Worm (Caenorhabditis elegans) whole organism, early embryonic: ENCODE data around the gene pks-1.

Experiments
- B0310.2 ChIP-seq: sonication (generic microtip); optimal IDR thresholded peaks from 2 replicates; lab custom pipeline; 2016; ENCODE audit warnings: mild to moderate bottlenecking, missing genetic modification characterization, missing compliant biosample characterization
- F13C5.2 ChIP-seq: sonication (generic microtip); optimal IDR thresholded peaks from 2 replicates; lab custom pipeline; 2017; ENCODE audit warnings: mild to moderate bottlenecking, missing genetic modification characterization, inconsistent platforms, missing compliant biosample characterization
- aly-1 ChIP-seq: sonication (generic microtip); optimal IDR thresholded peaks from 2 replicates; lab custom pipeline; 2016; ENCODE audit warnings: missing genetic modification characterization, missing compliant biosample characterization
- ama-1 ChIP-seq: fragments of 150-350 bp; optimal IDR thresholded peaks from 2 replicates; lab custom pipeline; 2014
- ceh-13 ChIP-seq: fragments of 200-800 bp; sonication (Bioruptor generic); optimal IDR thresholded peaks from 2 replicates; lab custom pipeline; 2018; ENCODE audit warnings: mild to moderate bottlenecking, missing genetic modification characterization, missing compliant biosample characterization
- ceh-36 ChIP-seq: sonication (generic microtip); optimal IDR thresholded peaks from 2 replicates; lab custom pipeline; 2016; ENCODE audit warnings: missing genetic modification characterization, inconsistent platforms, missing compliant biosample characterization
- ets-7 ChIP-seq: sonication (generic microtip); optimal IDR thresholded peaks from 2 replicates; lab custom pipeline; 2016; ENCODE audit warnings: missing genotype, missing genetic modification characterization, missing compliant biosample characterization
- flt-1 ChIP-seq: fragments of 200-800 bp; sonication (Bioruptor generic); IDR thresholded peaks from 2 replicates; pipeline ENCODE4 v1.3.6; 2022; ENCODE audit warnings: missing genetic modification characterization, missing compliant biosample characterization
- hmbx-1 ChIP-seq: sonication (generic microtip); optimal IDR thresholded peaks from 2 replicates; lab custom pipeline; 2016; ENCODE audit warnings: mild to moderate bottlenecking, missing genetic modification characterization, missing compliant biosample characterization
- hmg-4 ChIP-seq: fragments of 200-800 bp; sonication (Bioruptor generic); optimal IDR thresholded peaks from 2 replicates; lab custom pipeline; 2018; ENCODE audit warnings: mild to moderate bottlenecking, missing genetic modification characterization, missing compliant biosample characterization
- hnd-1 ChIP-seq: sonication (generic microtip); optimal IDR thresholded peaks from 2 replicates; lab custom pipeline; 2016; ENCODE audit warnings: missing genetic modification characterization, missing compliant biosample characterization
- pes-1 ChIP-seq: fragments of 200-800 bp; sonication (Bioruptor generic); IDR thresholded peaks from 2 replicates; pipeline ENCODE4 v1.3.6; 2022; ENCODE audit warnings: missing genetic modification reagents, missing genetic modification characterization, missing compliant biosample characterization
- scrt-1 ChIP-seq: fragments of 200-800 bp; sonication (Bioruptor generic); IDR thresholded peaks from 2 replicates; pipeline ENCODE4 v1.3.6; 2022; ENCODE audit warnings: missing genetic modification characterization, missing compliant biosample characterization
- sea-1 ChIP-seq: fragments of 200-800 bp; sonication (Bioruptor generic); conservative IDR thresholded peaks from 2 replicates; pipeline ENCODE4 v1.3.6; 2022; ENCODE audit warnings: missing genetic modification characterization, missing compliant biosample characterization
- tbx-11 ChIP-seq: fragments of 200-800 bp; sonication (Bioruptor generic); IDR thresholded peaks from 2 replicates; pipeline ENCODE4 v1.3.6; 2022; ENCODE audit warnings: missing genetic modification characterization, missing compliant biosample characterization
- tbx-37 ChIP-seq: fragments of 200-800 bp; sonication (Bioruptor generic); conservative IDR thresholded peaks from 2 replicates; pipeline ENCODE4 v1.3.6; 2022; ENCODE audit warnings: missing genetic modification reagents, missing genetic modification characterization, missing compliant biosample characterization
- tra-4 ChIP-seq: sonication (generic microtip); optimal IDR thresholded peaks from 2 replicates; lab custom pipeline; 2017; ENCODE audit warnings: missing genetic modification characterization, missing compliant biosample characterization

Gene pks-1

ce11 chrX:5407271-5407670, 6.3 kb upstream of the pks-1 start:
- no peak; the same call in 1 of the 2 replicates for TF ChIP-seq pes-1 (GFP tag; lab: Robert Waterston, UW)
- TF ChIP-seq tra-4 (tag; lab: Kevin White, UChicago), result no peak
- peak; percentile 63 for TF ChIP-seq flt-1 (GFP tag; lab: Robert Waterston, UW)
- TF ChIP-seq hnd-1, result peak; percentile 41
- TF ChIP-seq hmbx-1, result no peak
- peak; percentile 31 for TF ChIP-seq aly-1
- peak; percentile 38 for TF ChIP-seq ceh-13
- TF ChIP-seq ets-7 (tag; lab: Kevin White, UChicago), result no peak
- TF ChIP-seq tbx-11, result peak; percentile 79
- peak; percentile 43 for TF ChIP-seq ceh-36 (tag; lab: Kevin White, UChicago)
- TF ChIP-seq sea-1 (GFP tag; lab: Robert Waterston, UW), result no peak
- peak; percentile 69 for TF ChIP-seq tbx-37 (GFP tag; lab: Robert Waterston, UW)
- peak; percentile 51 for TF ChIP-seq F13C5.2 (tag; lab: Kevin White, UChicago)
- TF ChIP-seq hmg-4 (GFP tag; lab: Kevin White, UChicago), result peak; percentile 65
- peak; percentile 80 for TF ChIP-seq scrt-1
- peak; percentile 42 for TF ChIP-seq B0310.2

ce11 chrX:5414250-5414649, 640 bp downstream of the pks-1 start, which contains the start of gene C41A3.2:
C41A3.2 (minus strand) TSS chrX:5414350.
- TF ChIP-seq ceh-13, result no peak

- TF ChIP-seq ceh-36 (tag; lab: Kevin White, UChicago) (peak; percentile 35), F13C5.2 (tag; lab: Kevin White, UChicago) (peak; percentile 97), hmg-4 (GFP tag; lab: Kevin White, UChicago) (peak; percentile 93), aly-1 (no peak), ceh-13 (peak; percentile 36), ets-7 (tag; lab: Kevin White, UChicago) (no peak), ama-1 (lab: Kevin White, UChicago) (no peak), tra-4 (tag; lab: Kevin White, UChicago) (no peak), hmbx-1 (no peak), tbx-37 (GFP tag; lab: Robert Waterston, UW) (peak; percentile 68; the same call in 1 of the 2 replicates), scrt-1 (0 out of 2 replicates have a peak, but pooled peaks have one; percentile 41), hnd-1 (no peak), flt-1 (GFP tag; lab: Robert Waterston, UW) (peak; percentile 67), tbx-11 (peak; percentile 75), pes-1 (GFP tag; lab: Robert Waterston, UW) (no peak), sea-1 (GFP tag; lab: Robert Waterston, UW) (0 out of 2 replicates have a peak, but pooled peaks have one; percentile 40), B0310.2 (no peak)
These were observed 15.7 kb downstream of the pks-1 start for ce11 chrX:5429335-5429734.

ce11 chrX:5433912-5434311, 20.3 kb downstream of the pks-1 start:
- TF ChIP-seq F13C5.2 (tag; lab: Kevin White, UChicago), result no peak
- no peak for TF ChIP-seq ceh-13
- TF ChIP-seq ama-1 (lab: Kevin White, UChicago), result no peak
- TF ChIP-seq scrt-1, result no peak
- no peak for TF ChIP-seq ceh-36 (tag; lab: Kevin White, UChicago)
- no peak for TF ChIP-seq pes-1 (GFP tag; lab: Robert Waterston, UW)
- TF ChIP-seq hmbx-1, result no peak
- TF ChIP-seq sea-1 (GFP tag; lab: Robert Waterston, UW), result no peak
- TF ChIP-seq flt-1 (GFP tag; lab: Robert Waterston, UW), result no peak
- TF ChIP-seq ets-7 (tag; lab: Kevin White, UChicago), result no peak
- no peak for TF ChIP-seq hnd-1
- TF ChIP-seq aly-1, result no peak

- TF ChIP-seq ceh-36 (tag; lab: Kevin White, UChicago), result no peak
- TF ChIP-seq B0310.2, result no peak
- TF ChIP-seq tbx-11, result no peak
- no peak for TF ChIP-seq aly-1
- no peak for TF ChIP-seq sea-1 (GFP tag; lab: Robert Waterston, UW)
- no peak for TF ChIP-seq hmg-4 (GFP tag; lab: Kevin White, UChicago)
- no peak for TF ChIP-seq ama-1 (lab: Kevin White, UChicago)
- no peak for TF ChIP-seq ceh-13
- TF ChIP-seq F13C5.2 (tag; lab: Kevin White, UChicago), result no peak
- TF ChIP-seq pes-1 (GFP tag; lab: Robert Waterston, UW), result no peak
- TF ChIP-seq flt-1 (GFP tag; lab: Robert Waterston, UW), result no peak
- TF ChIP-seq hmbx-1, result no peak
These were observed 31.3 kb downstream of the pks-1 start, which contains the start of gene itm-2 for ce11 chrX:5444863-5445262. itm-2 (plus strand) TSS chrX:5445163.

ce11 chrX:5447381-5447780, 33.8 kb downstream of the pks-1 start:
- no peak for TF ChIP-seq B0310.2
- no peak for TF ChIP-seq F13C5.2 (tag; lab: Kevin White, UChicago)
- TF ChIP-seq ets-7 (tag; lab: Kevin White, UChicago), result no peak
- TF ChIP-seq sea-1 (GFP tag; lab: Robert Waterston, UW), result no peak
- TF ChIP-seq hmg-4 (GFP tag; lab: Kevin White, UChicago), result no peak
- no peak for TF ChIP-seq scrt-1
- TF ChIP-seq hmbx-1, result no peak
- TF ChIP-seq flt-1 (GFP tag; lab: Robert Waterston, UW), result no peak
- TF ChIP-seq pes-1 (GFP tag; lab: Robert Waterston, UW), result no peak
- no peak for TF ChIP-seq ama-1 (lab: Kevin White, UChicago)

ce11 chrX:5447941-5448340, 34.3 kb downstream of the pks-1 start, which contains the start of gene C25F6.8:
C25F6.8 (plus strand) TSS chrX:5448241.
- TF ChIP-seq tbx-37 (GFP tag; lab: Robert Waterston, UW) (no peak), ceh-13 (no peak), sea-1 (GFP tag; lab: Robert Waterston, UW) (no peak), ceh-36 (tag; lab: Kevin White, UChicago) (no peak), ama-1 (lab: Kevin White, UChicago) (no peak), scrt-1 (no peak), hmg-4 (GFP tag; lab: Kevin White, UChicago) (no peak), pes-1 (GFP tag; lab: Robert Waterston, UW) (no peak), tbx-11 (no peak), tra-4 (tag; lab: Kevin White, UChicago) (no peak), hmbx-1 (no peak), flt-1 (GFP tag; lab: Robert Waterston, UW) (no peak), ets-7 (tag; lab: Kevin White, UChicago) (no peak), F13C5.2 (tag; lab: Kevin White, UChicago) (no peak), aly-1 (no peak)
